Fruit fly (Drosophila melanogaster) whole organism, wandering third instar larva: Measurements from ENCODE around the gene Mbs.

ENCODE experiments used
- Abd-B ChIP-seq: fragments of >200 bp; optimal IDR thresholded peaks from 2 replicates; lab custom pipeline; 2017; ENCODE audit warnings: missing biosample characterization, missing genetic modification characterization
- CG32264 ChIP-seq: fragments of 200-800 bp; sonication (Bioruptor generic); optimal IDR thresholded peaks from 2 replicates; lab custom pipeline; 2016; ENCODE audit warnings: missing biosample characterization, missing genetic modification characterization
- CG9705 ChIP-seq: fragments of 200-800 bp; sonication (Bioruptor generic); optimal IDR thresholded peaks from 2 replicates; lab custom pipeline; 2018; ENCODE audit warnings: missing biosample characterization, mild to moderate bottlenecking, missing genetic modification characterization
- CrebA ChIP-seq: fragments of 200-800 bp; sonication (Bioruptor generic); optimal IDR thresholded peaks from 2 replicates; lab custom pipeline; 2016; ENCODE audit warnings: missing biosample characterization, mild to moderate bottlenecking, missing genetic modification characterization, borderline replicate concordance
- Dfd ChIP-seq: fragments of >200 bp; optimal IDR thresholded peaks from 2 replicates; lab custom pipeline; 2017; ENCODE audit warnings: missing biosample characterization, missing genetic modification characterization
- Dif ChIP-seq: fragments of 200-275, 200-300 bp; sonication (Bioruptor generic); optimal IDR thresholded peaks from 2 replicates; lab custom pipeline; 2018; ENCODE audit warnings: missing biosample characterization, missing genetic modification characterization; ENCODE audit not compliant: partially characterized antibody
- GATAd ChIP-seq: sonication (Bioruptor generic); optimal IDR thresholded peaks from 2 replicates; lab custom pipeline; 2016; ENCODE audit warnings: missing biosample characterization, missing genetic modification characterization
- HLH106 ChIP-seq: fragments of 200-800 bp; optimal IDR thresholded peaks from 3 replicates; lab custom pipeline; 2019; ENCODE audit warnings: missing biosample characterization, mild to moderate bottlenecking, missing genetic modification characterization, moderate library complexity
- Hnf4 ChIP-seq: fragments of 200-800 bp; sonication (Bioruptor generic); optimal IDR thresholded peaks from 2 replicates; lab custom pipeline; 2016; ENCODE audit warnings: missing biosample characterization, mild to moderate bottlenecking, missing genetic modification characterization
- Hr78 ChIP-seq: fragments of >200 bp; optimal IDR thresholded peaks from 2 replicates; lab custom pipeline; 2017; ENCODE audit warnings: missing biosample characterization, missing genetic modification characterization
- Hr83 ChIP-seq: fragments of 200-300 bp; sonication (Bioruptor generic); optimal IDR thresholded peaks from 2 replicates; lab custom pipeline; 2016; ENCODE audit warnings: missing biosample characterization, mild to moderate bottlenecking, missing genetic modification characterization, moderate library complexity; ENCODE audit not compliant: poor library complexity, severe bottlenecking
- Jra ChIP-seq: sonication (Bioruptor generic); optimal IDR thresholded peaks from 2 replicates; lab custom pipeline; 2016; ENCODE audit warnings: missing biosample characterization, missing genetic modification characterization
- Mio ChIP-seq: sonication (Bioruptor generic); optimal IDR thresholded peaks from 2 replicates; lab custom pipeline; 2016; ENCODE audit warnings: missing biosample characterization, missing genetic modification characterization
- Myc ChIP-seq: fragments of >200 bp; optimal IDR thresholded peaks from 2 replicates; lab custom pipeline; 2017
- N ChIP-seq: fragments of >200 bp; optimal IDR thresholded peaks from 2 replicates; lab custom pipeline; 2018; ENCODE audit warnings: missing biosample characterization, missing external identifiers, missing genetic modification characterization
- OdsH ChIP-seq: fragments of 200-800 bp; sonication (Bioruptor generic); optimal IDR thresholded peaks from 2 replicates; lab custom pipeline; 2016; ENCODE audit warnings: missing biosample characterization, mild to moderate bottlenecking, missing genetic modification characterization
- Rel ChIP-seq, 2 experiments: fragments of 200-800 bp; sonication (Bioruptor generic) in 1 of 2; optimal IDR thresholded peaks; 2 replicates in 1 of 2; 3 replicates in 1 of 2; lab custom pipeline; 2016 to 2019; ENCODE audit warnings: mild to moderate bottlenecking in 2 of 2, missing biosample characterization in 2 of 2, missing genetic modification characterization in 2 of 2, moderate library complexity in 1 of 2
- Sp1 ChIP-seq: fragments of 200-800 bp; sonication (Bioruptor generic); optimal IDR thresholded peaks from 3 replicates; lab custom pipeline; 2019; ENCODE audit warnings: missing biosample characterization, mild to moderate bottlenecking, missing genetic modification characterization, moderate library complexity
- Vsx2 ChIP-seq: fragments of 200-300, 225-300 bp; sonication (Bioruptor generic); optimal IDR thresholded peaks from 2 replicates; lab custom pipeline; 2018; ENCODE audit warnings: missing biosample characterization, missing genetic modification characterization; ENCODE audit not compliant: partially characterized antibody
- br ChIP-seq: fragments of 200-800 bp; sonication (Bioruptor generic); optimal IDR thresholded peaks from 2 replicates; lab custom pipeline; 2016; ENCODE audit warnings: missing biosample characterization, missing genetic modification characterization
- brk ChIP-seq: fragments of 200-800 bp; sonication (Bioruptor generic); optimal IDR thresholded peaks from 2 replicates; lab custom pipeline; 2016; ENCODE audit warnings: missing biosample characterization, mild to moderate bottlenecking, missing genetic modification characterization
- dl ChIP-seq, 2 experiments: fragments of 175-275, 200-275 bp in 1 of 2; fragments of 200-275 bp in 1 of 2; sonication (Bioruptor generic); optimal IDR thresholded peaks; lab custom pipeline; 2018; ENCODE audit warnings: mild to moderate bottlenecking in 2 of 2, missing biosample characterization in 2 of 2, missing genetic modification characterization in 2 of 2, moderate library complexity in 2 of 2; ENCODE audit not compliant: partially characterized antibody in 2 of 2, insufficient read depth in 1 of 2
- dmrt93B ChIP-seq: fragments of 200-800 bp; sonication (Bioruptor generic); optimal IDR thresholded peaks from 2 replicates; lab custom pipeline; 2018; ENCODE audit warnings: missing biosample characterization, mild to moderate bottlenecking, missing genetic modification characterization
- dsf ChIP-seq: sonication (Bioruptor generic); optimal IDR thresholded peaks from 2 replicates; lab custom pipeline; 2016; ENCODE audit warnings: missing biosample characterization, missing genetic modification characterization, borderline replicate concordance
- ey ChIP-seq: fragments of 200-800 bp; sonication (Bioruptor generic); optimal IDR thresholded peaks from 2 replicates; lab custom pipeline; 2016; ENCODE audit warnings: missing biosample characterization, missing genetic modification characterization
- foxo ChIP-seq, 2 experiments: fragments of 200-800 bp; sonication (Bioruptor generic); optimal IDR thresholded peaks; 2 replicates in 1 of 2; 3 replicates in 1 of 2; lab custom pipeline; 2016 to 2017; ENCODE audit warnings: missing biosample characterization in 2 of 2, missing genetic modification characterization in 2 of 2
- fru ChIP-seq: fragments of 200-800 bp; sonication (Bioruptor generic); optimal IDR thresholded peaks from 3 replicates; lab custom pipeline; 2016; ENCODE audit warnings: missing biosample characterization, mild to moderate bottlenecking, missing genetic modification characterization
- h ChIP-seq: fragments of 200-800 bp; sonication (Bioruptor generic); optimal IDR thresholded peaks from 3 replicates; lab custom pipeline; 2016; ENCODE audit warnings: missing biosample characterization, mild to moderate bottlenecking, missing genetic modification characterization
- jim ChIP-seq: fragments of 175-275, 200-325 bp; sonication (Bioruptor generic); optimal IDR thresholded peaks from 2 replicates; lab custom pipeline; 2016; ENCODE audit warnings: missing biosample characterization, mild to moderate bottlenecking, missing genetic modification characterization
- lola ChIP-seq: fragments of >200 bp; optimal IDR thresholded peaks from 2 replicates; lab custom pipeline; 2017; ENCODE audit warnings: missing biosample characterization, missing genetic modification characterization
- pan ChIP-seq: fragments of >200 bp; optimal IDR thresholded peaks from 2 replicates; lab custom pipeline; 2017
- psq ChIP-seq: fragments of 200-800 bp; sonication (Bioruptor generic); optimal IDR thresholded peaks from 3 replicates; lab custom pipeline; 2017; ENCODE audit warnings: missing biosample characterization, mild to moderate bottlenecking, missing genetic modification characterization, moderate library complexity
- rgr ChIP-seq: fragments of 200-800 bp; sonication (Bioruptor generic); optimal IDR thresholded peaks from 3 replicates; lab custom pipeline; 2016; ENCODE audit warnings: missing biosample characterization, mild to moderate bottlenecking, missing genetic modification characterization
- sage ChIP-seq: fragments of 200-800 bp; sonication (Bioruptor generic); optimal IDR thresholded peaks from 2 replicates; lab custom pipeline; 2016; ENCODE audit warnings: missing biosample characterization, mild to moderate bottlenecking, missing genetic modification characterization
- sv ChIP-seq: fragments of 200-800 bp; sonication (Bioruptor generic); optimal IDR thresholded peaks from 3 replicates; lab custom pipeline; 2016; ENCODE audit warnings: missing biosample characterization, missing genetic modification characterization
- tai ChIP-seq: sonication (Bioruptor generic); optimal IDR thresholded peaks from 2 replicates; lab custom pipeline; 2016; ENCODE audit warnings: missing biosample characterization, missing genetic modification characterization
- usp ChIP-seq: fragments of >200 bp; optimal IDR thresholded peaks from 2 replicates; lab custom pipeline; 2017; ENCODE audit warnings: missing biosample characterization, missing genetic modification characterization
- woc ChIP-seq: sonication (Bioruptor generic); optimal IDR thresholded peaks from 2 replicates; lab custom pipeline; 2016; ENCODE audit warnings: missing biosample characterization, mild to moderate bottlenecking, missing genetic modification characterization

The Mbs gene

DNA sequence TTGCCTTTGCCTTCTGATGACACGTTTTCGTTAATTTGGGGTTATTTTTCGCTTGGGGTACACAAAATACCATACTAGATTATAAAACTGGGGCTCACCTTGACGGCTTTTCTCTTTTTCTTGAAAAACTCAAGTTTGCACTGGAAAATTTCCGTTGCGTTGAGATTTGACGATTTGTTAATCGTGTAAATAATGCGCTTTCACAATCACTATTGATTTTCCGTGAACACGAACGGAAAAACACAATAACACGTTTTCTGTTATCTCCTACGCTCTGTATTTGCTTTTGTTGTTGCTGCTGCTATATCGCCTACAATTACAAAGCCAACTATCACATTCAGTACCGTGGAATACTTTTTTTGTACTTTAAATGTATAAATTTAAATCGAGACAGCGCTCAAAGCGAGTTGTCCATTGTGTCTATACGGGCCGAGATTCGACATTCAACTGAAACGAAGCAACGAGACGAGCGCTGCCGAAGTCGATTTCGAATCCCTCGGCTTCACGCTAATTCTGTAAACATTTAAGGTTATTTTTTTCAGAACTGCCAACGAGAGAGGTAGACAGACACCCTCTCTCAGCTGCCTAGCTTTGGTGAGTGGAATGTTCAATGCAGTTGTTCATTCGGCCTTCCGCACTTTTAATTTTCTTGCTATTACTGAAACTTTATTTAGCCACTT, 5.2 kb upstream of the Mbs start:
- TF ChIP-seq pan (lab: Kevin White, UChicago) (no peak), dmrt93B (GFP tag; lab: Kevin White, UChicago) (no peak), brk (GFP tag; lab: Kevin White, UChicago) (peak; percentile 60), Myc (lab: Kevin White, UChicago) (no peak), Hnf4 (GFP tag; lab: Kevin White, UChicago) (peak; percentile 43), jim (GFP tag; lab: Kevin White, UChicago) (no peak), Hr83 (peak; percentile 50), HLH106 (tag; lab: Kevin White, UChicago) (no peak), OdsH (GFP tag; lab: Kevin White, UChicago) (peak; percentile 41), usp (GFP tag; lab: Kevin White, UChicago) (no peak), GATAd (no peak), Jra (no peak), woc (GFP tag; lab: Kevin White, UChicago) (no peak), ey (no peak), Hr78 (no peak), CrebA (peak; percentile 57), foxo (GFP tag; optimal IDR thresholded peaks at IDR 0.05; lab: Kevin White, UChicago) (peak in 1 of 2 experiments; percentile 5), lola (GFP tag; lab: Kevin White, UChicago) (no peak), Abd-B (GFP tag; lab: Kevin White, UChicago) (no peak), rgr (GFP tag; lab: Kevin White, UChicago) (peak; percentile 54), dsf (GFP tag; lab: Kevin White, UChicago) (no peak), br (GFP tag; lab: Kevin White, UChicago) (peak; percentile 37), sage (no peak), tai (GFP tag; lab: Kevin White, UChicago) (peak; percentile 14), sv (no peak), Rel (GFP tag; optimal IDR thresholded peaks at IDR 0.05; lab: Kevin White, UChicago) (no peak), Rel (tag; optimal IDR thresholded peaks at IDR 0.05; lab: Kevin White, UChicago) (peak; percentile 74), Sp1 (peak; percentile 45), CG32264 (GFP tag; lab: Kevin White, UChicago) (no peak), psq (GFP tag; lab: Kevin White, UChicago) (no peak), Dif (GFP tag; lab: Kevin White, UChicago) (peak; percentile 85), CG9705 (no peak), Dfd (GFP tag; lab: Kevin White, UChicago) (no peak), Mio (GFP tag; lab: Kevin White, UChicago) (no peak), dl (GFP tag; optimal IDR thresholded peaks at IDR 0.05; lab: Kevin White, UChicago; ENCODE audit: insufficient read depth in 1 of 2, partially characterized antibody in 2 of 2) (peak in 1 of 2 experiments; percentile 67), Vsx2 (GFP tag; lab: Kevin White, UChicago) (peak; percentile 90), fru (GFP tag; lab: Kevin White, UChicago) (no peak), h (GFP tag; lab: Kevin White, UChicago) (no peak), N (no peak)

dm6 chr3L:16047105-16047504, 4.7 kb upstream of the Mbs start:
- TF ChIP-seq h (GFP tag; lab: Kevin White, UChicago) (no peak), woc (GFP tag; lab: Kevin White, UChicago) (no peak), sv (no peak), dl (GFP tag; optimal IDR thresholded peaks at IDR 0.05; lab: Kevin White, UChicago; ENCODE audit: insufficient read depth in 1 of 2, partially characterized antibody in 2 of 2) (peak in 1 of 2 experiments; percentile 32), jim (GFP tag; lab: Kevin White, UChicago) (no peak), usp (GFP tag; lab: Kevin White, UChicago) (no peak), Dif (GFP tag; lab: Kevin White, UChicago) (peak; percentile 74), dsf (GFP tag; lab: Kevin White, UChicago) (no peak), tai (GFP tag; lab: Kevin White, UChicago) (no peak)
